Fruit fly (Drosophila melanogaster): Measurements from ENCODE around the gene CG16721.
A peak's percentile ranks its signal among the peaks of the same experiment; 100 is the strongest.

The CG16721 gene

DNA sequence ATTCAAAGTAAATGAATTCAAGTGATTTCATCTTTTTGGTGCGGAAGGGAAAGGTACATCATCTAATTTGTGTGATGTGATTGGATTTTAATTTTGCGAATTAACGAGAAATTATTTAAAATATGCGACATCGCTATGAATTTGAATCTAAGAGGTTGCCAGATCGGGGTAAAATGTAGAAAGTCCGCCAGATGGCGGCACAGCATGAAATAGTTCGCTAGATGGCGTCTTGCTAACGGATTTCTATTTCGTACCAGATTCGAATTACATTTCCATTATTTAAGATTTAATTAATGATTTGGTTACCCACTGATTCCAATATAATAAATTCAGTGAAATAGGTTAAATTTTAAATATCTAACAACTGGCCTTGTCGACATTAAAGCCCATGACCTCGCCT, 3.7 kb downstream of the CG16721 start:
- TF ChIP-seq usp (GFP tag; optimal IDR thresholded peaks at IDR 0.05) (no peak), EcR (GFP tag; optimal IDR thresholded peaks at IDR 0.05) (no peak), Dll (optimal IDR thresholded peaks at IDR 0.05) (no peak), psq (optimal IDR thresholded peaks at IDR 0.05) (no peak), pan (optimal IDR thresholded peaks at IDR 0.05) (no peak), CG8478 (optimal IDR thresholded peaks at IDR 0.05) (no peak)

DNA sequence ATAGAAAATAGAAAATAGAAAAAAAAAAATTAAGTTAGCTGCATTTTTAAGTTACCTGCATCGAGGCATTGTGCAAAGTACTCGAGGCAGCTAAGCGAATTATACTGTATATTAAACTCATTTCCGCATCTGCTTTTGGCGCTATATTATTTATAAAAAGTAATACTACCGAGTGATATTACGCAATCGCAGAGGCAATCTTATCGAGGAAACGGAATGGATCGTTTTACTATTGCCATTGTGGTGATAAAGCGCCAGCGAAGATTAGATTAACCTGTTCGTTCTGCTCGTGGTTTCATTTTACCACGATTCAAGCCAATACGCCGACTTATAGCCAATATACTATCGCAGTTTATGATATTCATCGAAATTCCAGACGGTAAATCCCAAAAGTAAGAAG, 4.6 kb downstream of the CG16721 start:
- no peak for TF ChIP-seq CG8478 (optimal IDR thresholded peaks at IDR 0.05)

- no peak for TF ChIP-seq Dll (optimal IDR thresholded peaks at IDR 0.05)
- TF ChIP-seq CG8478 (optimal IDR thresholded peaks at IDR 0.05): no peak
- TF ChIP-seq pan (optimal IDR thresholded peaks at IDR 0.05): no peak
- no peak for TF ChIP-seq psq (optimal IDR thresholded peaks at IDR 0.05)
- no peak for TF ChIP-seq EcR (GFP tag; optimal IDR thresholded peaks at IDR 0.05)
These were observed 5.2 kb downstream of the CG16721 start for dm6 chrX:5884887-5885286.

DNA sequence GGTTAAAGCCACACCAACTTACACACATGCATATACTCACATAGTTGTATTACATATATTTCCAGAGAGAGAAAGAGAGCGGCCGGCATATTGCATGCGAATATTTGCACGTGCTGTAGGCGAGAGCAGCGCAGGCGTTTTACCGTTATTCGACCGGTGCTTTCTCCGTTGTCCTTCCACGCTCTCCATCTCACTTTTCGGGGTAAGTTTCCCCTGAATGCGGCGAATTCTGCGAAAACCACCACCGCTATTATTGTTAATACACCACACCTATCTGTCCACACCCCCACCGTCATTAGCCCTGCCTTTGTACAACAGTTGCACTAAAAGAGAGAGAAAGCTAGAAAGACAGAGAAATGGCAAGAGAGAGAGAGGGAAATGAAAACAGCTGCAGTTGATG, 5.9 kb downstream of the CG16721 start:
- no peak for TF ChIP-seq EcR (GFP tag; optimal IDR thresholded peaks at IDR 0.05)
- no peak for TF ChIP-seq usp (GFP tag; optimal IDR thresholded peaks at IDR 0.05)
- TF ChIP-seq Dll (optimal IDR thresholded peaks at IDR 0.05): no peak
- TF ChIP-seq CG8478 (optimal IDR thresholded peaks at IDR 0.05): no peak
- TF ChIP-seq pan (optimal IDR thresholded peaks at IDR 0.05): no peak

dm6 chrX:5885973-5886372, 6.3 kb downstream of the CG16721 start:
- TF ChIP-seq usp (GFP tag; optimal IDR thresholded peaks at IDR 0.05) (no peak), CG8478 (optimal IDR thresholded peaks at IDR 0.05) (no peak)

DNA sequence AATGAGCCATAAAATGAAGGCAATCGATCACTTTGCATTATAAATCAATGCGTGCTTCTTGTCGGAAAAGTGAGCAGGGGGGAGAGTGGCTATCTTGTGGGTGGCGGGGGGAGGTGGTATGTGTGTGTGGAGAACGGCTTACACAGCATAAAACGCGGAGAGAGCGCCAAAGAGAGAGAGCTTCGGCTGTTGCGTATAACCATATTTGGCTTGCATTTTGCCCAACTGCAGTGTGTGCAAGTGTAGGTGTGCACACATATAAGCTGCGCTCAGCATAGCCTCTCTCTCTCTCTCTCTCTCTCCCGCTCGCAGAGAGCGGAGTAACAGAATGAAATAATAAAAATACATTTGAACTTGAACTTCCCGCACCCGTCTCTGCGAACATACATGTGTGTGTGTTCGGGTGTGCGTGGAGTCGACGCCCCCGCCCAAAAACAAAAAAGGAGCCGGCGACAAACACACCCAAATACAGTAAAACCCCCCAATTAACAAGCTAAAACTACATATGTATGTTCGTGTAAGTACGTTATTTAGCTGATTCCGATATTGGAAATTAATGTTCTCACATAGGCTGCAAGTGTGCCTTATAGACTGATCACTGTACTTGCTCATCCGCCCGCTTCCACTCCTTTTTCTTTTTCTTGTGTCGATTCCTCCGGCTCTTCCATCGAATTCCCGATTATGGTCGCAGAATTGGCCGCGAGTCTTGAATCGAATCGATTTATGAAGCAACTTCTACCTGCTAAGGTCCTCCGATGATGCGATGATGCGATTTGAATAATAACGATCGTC, 7.3 kb downstream of the CG16721 start:
- TF ChIP-seq CG8478 (optimal IDR thresholded peaks at IDR 0.05): no peak
- TF ChIP-seq EcR (GFP tag; optimal IDR thresholded peaks at IDR 0.05): peak; percentile 51 to 83

DNA sequence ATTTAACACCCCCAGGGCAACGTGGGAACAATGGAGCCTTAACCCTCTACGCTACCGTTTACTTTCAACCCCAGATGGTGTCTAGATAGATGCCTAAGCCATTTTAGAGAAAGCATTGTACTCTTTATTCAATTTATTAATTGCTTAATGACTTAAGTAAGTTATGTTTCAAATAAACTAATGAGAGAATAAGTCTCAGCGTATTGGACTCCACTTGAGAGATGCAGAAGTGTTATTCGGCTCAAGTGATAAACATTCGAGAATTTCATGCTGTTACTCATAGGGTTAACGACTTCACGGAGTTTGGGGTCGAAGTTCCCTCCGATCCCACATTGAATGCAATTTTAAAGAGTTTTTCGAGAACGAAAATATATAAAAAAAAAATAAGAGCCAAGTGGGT, 8.6 kb downstream of the CG16721 start:
- TF ChIP-seq pan (optimal IDR thresholded peaks at IDR 0.05) (no peak), usp (GFP tag; optimal IDR thresholded peaks at IDR 0.05) (no peak), Dll (optimal IDR thresholded peaks at IDR 0.05) (no peak), CG8478 (optimal IDR thresholded peaks at IDR 0.05) (no peak), EcR (GFP tag; optimal IDR thresholded peaks at IDR 0.05) (no peak), psq (optimal IDR thresholded peaks at IDR 0.05) (no peak)

dm6 chrX:5888933-5889332, 9.3 kb downstream of the CG16721 start:
- TF ChIP-seq pan (optimal IDR thresholded peaks at IDR 0.05): no peak
- no peak for TF ChIP-seq psq (optimal IDR thresholded peaks at IDR 0.05)
- TF ChIP-seq EcR (GFP tag; optimal IDR thresholded peaks at IDR 0.05): no peak
- no peak for TF ChIP-seq CG8478 (optimal IDR thresholded peaks at IDR 0.05)
- no peak for TF ChIP-seq usp (GFP tag; optimal IDR thresholded peaks at IDR 0.05)
- no peak for TF ChIP-seq Dll (optimal IDR thresholded peaks at IDR 0.05)

DNA sequence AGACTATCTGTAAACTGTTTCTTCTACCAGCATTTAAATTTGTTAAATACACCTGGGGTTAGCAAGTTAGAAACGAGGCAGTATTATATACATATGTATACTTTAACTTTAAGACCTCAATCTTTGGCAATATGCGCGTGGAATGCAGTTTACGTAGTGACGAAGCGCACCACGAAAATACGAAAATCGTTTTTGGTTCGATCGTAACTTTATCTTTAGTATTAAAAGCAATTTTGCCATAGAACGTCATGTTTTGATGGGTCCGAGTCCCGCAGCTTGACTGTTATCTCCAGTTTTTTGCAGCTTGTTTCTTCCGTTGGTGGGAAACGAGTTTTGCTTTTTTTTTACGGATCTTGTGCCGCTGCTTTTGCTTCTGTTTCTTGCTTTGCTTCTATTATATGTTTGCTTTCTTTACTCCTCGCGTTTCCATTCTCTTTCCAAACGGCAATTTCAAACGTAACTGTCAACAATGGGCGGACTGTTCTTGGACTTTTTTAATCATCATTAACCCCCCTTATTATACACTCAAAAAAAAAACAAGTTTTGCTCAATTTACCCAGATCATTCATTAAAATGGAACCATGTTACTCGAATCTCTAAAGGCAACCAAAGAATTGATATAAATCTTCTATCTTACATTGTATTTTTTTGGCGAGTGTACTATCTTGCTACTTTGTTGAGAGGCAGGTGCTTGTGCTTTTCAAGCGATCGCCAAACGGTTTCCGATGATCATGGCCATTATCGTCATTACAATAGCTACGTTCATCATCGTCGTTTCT, 12.2 kb downstream of the CG16721 start:
- TF ChIP-seq Dll (optimal IDR thresholded peaks at IDR 0.05): no peak
- TF ChIP-seq pan (optimal IDR thresholded peaks at IDR 0.05): no peak
- TF ChIP-seq CG8478 (optimal IDR thresholded peaks at IDR 0.05): no peak
- no peak for TF ChIP-seq EcR (GFP tag; optimal IDR thresholded peaks at IDR 0.05)
- no peak for TF ChIP-seq psq (optimal IDR thresholded peaks at IDR 0.05)
- TF ChIP-seq usp (GFP tag; optimal IDR thresholded peaks at IDR 0.05): no peak

DNA sequence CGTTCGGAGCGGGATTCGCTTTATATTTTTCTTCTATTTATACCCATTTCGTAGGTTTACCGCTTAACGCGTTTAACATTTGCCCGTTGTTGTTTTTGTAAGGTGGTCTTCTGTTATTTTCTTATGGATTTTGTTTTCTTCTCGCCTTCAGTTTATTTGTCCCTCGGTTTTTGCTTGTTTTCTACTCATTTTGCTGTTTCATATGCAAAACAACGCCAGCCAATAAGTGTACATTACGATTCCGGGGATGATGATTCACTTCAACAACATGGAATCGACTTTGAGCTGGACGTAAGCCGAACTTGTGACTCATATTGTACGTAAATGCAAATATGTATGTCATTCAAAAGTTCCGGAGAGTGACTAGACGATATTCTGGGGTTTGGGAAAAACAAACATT, 12.8 kb downstream of the CG16721 start:
- TF ChIP-seq Dll (optimal IDR thresholded peaks at IDR 0.05): no peak
- no peak for TF ChIP-seq CG8478 (optimal IDR thresholded peaks at IDR 0.05)
- no peak for TF ChIP-seq psq (optimal IDR thresholded peaks at IDR 0.05)
- no peak for TF ChIP-seq usp (GFP tag; optimal IDR thresholded peaks at IDR 0.05)
- no peak for TF ChIP-seq EcR (GFP tag; optimal IDR thresholded peaks at IDR 0.05)
- no peak for TF ChIP-seq pan (optimal IDR thresholded peaks at IDR 0.05)

- TF ChIP-seq pan (optimal IDR thresholded peaks at IDR 0.05) (no peak), CG8478 (optimal IDR thresholded peaks at IDR 0.05) (no peak), usp (GFP tag; optimal IDR thresholded peaks at IDR 0.05) (no peak), EcR (GFP tag; optimal IDR thresholded peaks at IDR 0.05) (no peak), psq (optimal IDR thresholded peaks at IDR 0.05) (no peak), Dll (optimal IDR thresholded peaks at IDR 0.05) (no peak)
These were observed 13.5 kb downstream of the CG16721 start for dm6 chrX:5893165-5893564.

DNA sequence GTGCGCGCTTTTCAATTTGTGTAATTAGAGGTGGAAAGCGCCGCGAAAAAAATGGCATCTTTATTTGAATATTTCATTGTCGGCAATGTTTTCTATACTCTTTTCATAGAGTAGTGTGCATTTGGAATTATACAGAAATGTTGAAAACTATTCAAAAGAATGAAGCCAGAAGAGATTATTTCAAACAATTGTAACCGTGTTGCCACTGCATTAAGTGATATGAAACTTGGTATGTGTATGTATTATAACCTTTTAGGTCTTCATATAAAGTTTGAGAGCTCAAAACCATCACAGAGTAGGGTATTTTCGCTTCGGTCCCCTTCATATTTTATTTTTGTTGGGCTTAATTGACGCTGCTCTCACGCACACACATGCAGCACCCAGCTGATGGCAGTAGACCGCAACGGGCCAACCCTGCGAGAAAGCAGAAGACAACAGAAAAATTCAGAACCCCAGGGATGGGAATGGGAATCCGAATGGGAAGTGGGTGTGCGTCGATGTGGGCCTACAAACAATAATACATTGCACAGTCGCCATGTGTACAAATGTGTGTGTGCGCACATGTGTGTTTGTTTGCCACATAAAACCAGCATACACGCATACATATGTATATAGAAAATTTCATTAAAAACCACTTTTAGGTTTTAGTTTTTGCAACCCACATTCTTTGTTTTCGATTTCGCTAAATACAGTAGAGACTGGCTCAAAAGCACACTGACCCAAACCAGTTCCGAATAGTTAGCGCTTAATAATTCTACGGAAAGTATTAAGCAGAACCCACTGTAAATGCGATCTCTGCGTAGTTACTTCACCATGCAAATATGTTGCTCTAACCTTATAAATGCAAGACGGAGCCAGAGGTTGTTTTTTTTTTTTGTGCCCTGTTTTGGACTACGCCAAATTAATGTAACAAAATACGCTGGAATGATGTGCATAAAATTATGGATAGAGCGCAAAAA, 15.1 kb downstream of the CG16721 start:
- TF ChIP-seq usp (GFP tag; optimal IDR thresholded peaks at IDR 0.05) (no peak), Dll (optimal IDR thresholded peaks at IDR 0.05) (no peak), CG8478 (optimal IDR thresholded peaks at IDR 0.05) (no peak), EcR (GFP tag; optimal IDR thresholded peaks at IDR 0.05) (no peak), psq (optimal IDR thresholded peaks at IDR 0.05) (no peak), pan (optimal IDR thresholded peaks at IDR 0.05) (no peak)

Data from whole organism.